Worm (Caenorhabditis elegans): ENCODE measurements around the gene dod-6.

DNA sequence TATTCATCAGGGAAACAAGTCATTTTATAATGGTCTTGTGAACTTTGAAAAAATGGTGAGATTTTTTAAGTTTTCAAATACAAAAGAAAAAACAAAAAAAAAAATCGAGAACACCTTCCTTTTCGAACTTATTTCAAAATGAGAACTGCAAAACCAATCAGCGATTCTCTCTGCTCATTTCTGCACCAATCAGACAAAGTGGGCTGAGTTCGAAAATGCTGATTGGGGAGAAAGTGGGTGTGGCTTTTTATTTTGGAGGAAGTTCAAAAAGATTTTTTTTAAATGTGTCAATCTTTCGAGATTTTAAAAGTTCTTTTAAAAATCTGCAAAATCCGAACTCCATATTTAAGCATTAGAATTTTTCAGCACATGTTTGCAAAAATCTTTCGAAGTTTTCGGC, 2.9 kb upstream of the dod-6 start:
- TF ChIP-seq athp-1 (tag; optimal IDR thresholded peaks at IDR 0.05) (no peak), snpc-1.1 (tag; optimal IDR thresholded peaks at IDR 0.05; ENCODE audit: insufficient read depth) (no peak), sea-2 (GFP tag; IDR thresholded peaks at IDR 0.05) (no peak), F55B11.4 (tag; optimal IDR thresholded peaks at IDR 0.05; ENCODE audit: borderline replicate concordance, insufficient read depth) (no peak), ztf-25 (GFP tag; IDR thresholded peaks at IDR 0.05) (no peak), F49E8.2 (tag; optimal IDR thresholded peaks at IDR 0.05; ENCODE audit: insufficient read depth) (no peak), lin-35 (GFP tag; optimal IDR thresholded peaks at IDR 0.05) (no peak), dpl-1 (GFP tag; optimal IDR thresholded peaks at IDR 0.05) (no peak), snpc-4 (GFP tag; optimal IDR thresholded peaks at IDR 0.05) (no peak), snpc-4 (tag; optimal IDR thresholded peaks at IDR 0.05) (no peak), F52B5.7 (tag; optimal IDR thresholded peaks at IDR 0.05) (no peak), nhr-90 (tag; optimal IDR thresholded peaks at IDR 0.05) (no peak), ets-4 (GFP tag; optimal IDR thresholded peaks at IDR 0.05) (no peak), T26A5.8 (tag; optimal IDR thresholded peaks at IDR 0.05) (no peak), pha-4 (tag; optimal IDR thresholded peaks at IDR 0.05) (no peak)

Data from whole organism, young adult.